Worm (Caenorhabditis elegans): Measurements from ENCODE around the gene ttr-19.

ce11 chrV:10270214-10270613, 43.0 kb upstream of the ttr-19 start, which contains the start of gene ric-4:
- TF ChIP-seq zag-1 (tag; optimal IDR thresholded peaks at IDR 0.05) (no peak), unc-130 (GFP tag; optimal IDR thresholded peaks at IDR 0.05) (no peak)

Measured in whole organism, L4 larva.